Worm (Caenorhabditis elegans) whole organism, L4 larva: ENCODE results near the gene W02B3.4.

Source experiments
- T26A8.4 ChIP-seq: fragments of 200-800 bp; sonication (Bioruptor generic); IDR thresholded peaks from 2 replicates; pipeline ENCODE4 v1.3.6; 2022; ENCODE audit warnings: missing genetic modification characterization, missing compliant biosample characterization
- Y75B8A.6 ChIP-seq: fragments of 200-800 bp; sonication (Bioruptor generic); IDR thresholded peaks from 2 replicates; pipeline ENCODE4 v1.3.6; 2022; ENCODE audit warnings: missing genetic modification reagents, missing genetic modification characterization, missing compliant biosample characterization
- ama-1 ChIP-seq: fragments of 150-350 bp; optimal IDR thresholded peaks from 2 replicates; lab custom pipeline; 2014; ENCODE audit warnings: inconsistent platforms, mixed read lengths
- daf-12 ChIP-seq: fragments of 150-350 bp; optimal IDR thresholded peaks from 2 replicates; lab custom pipeline; 2014; ENCODE audit warnings: missing biosample characterization, missing genetic modification reagents, missing genetic modification characterization
- egl-27 ChIP-seq: sonication (generic microtip); optimal IDR thresholded peaks from 3 replicates; lab custom pipeline; 2017; ENCODE audit warnings: missing biosample characterization, missing genetic modification reagents, missing genetic modification characterization
- lin-38 ChIP-seq: fragments of 200-800 bp; sonication (Bioruptor generic); IDR thresholded peaks from 2 replicates; pipeline ENCODE4 v1.3.6; 2022; ENCODE audit warnings: missing genetic modification reagents, missing genetic modification characterization, missing compliant biosample characterization
- pha-4 ChIP-seq, 2 experiments: fragments of 150-350 bp in 1 of 2; fragments of 200-800 bp in 1 of 2; sonication (Bioruptor generic) in 1 of 2; IDR thresholded peaks in 1 of 2; optimal IDR thresholded peaks in 1 of 2; 2 replicates each; pipeline versions ENCODE4 v1.3.6 to Lab custom; 2014 to 2022; ENCODE audit warnings: missing genetic modification characterization in 2 of 2, missing genetic modification reagents in 2 of 2, missing biosample characterization in 1 of 2, missing compliant biosample characterization in 1 of 2
- snpc-4 ChIP-seq: fragments of 150-350 bp; optimal IDR thresholded peaks from 2 replicates; lab custom pipeline; 2014; ENCODE audit warnings: missing biosample characterization, missing genetic modification characterization
- zag-1 ChIP-seq: fragments of 150-350 bp; optimal IDR thresholded peaks from 2 replicates; lab custom pipeline; 2014; ENCODE audit warnings: missing biosample characterization, missing genetic modification characterization
- ztf-11 ChIP-seq: fragments of 150-350 bp; optimal IDR thresholded peaks from 2 replicates; lab custom pipeline; 2014; ENCODE audit warnings: missing biosample characterization, missing genetic modification characterization

DNA sequence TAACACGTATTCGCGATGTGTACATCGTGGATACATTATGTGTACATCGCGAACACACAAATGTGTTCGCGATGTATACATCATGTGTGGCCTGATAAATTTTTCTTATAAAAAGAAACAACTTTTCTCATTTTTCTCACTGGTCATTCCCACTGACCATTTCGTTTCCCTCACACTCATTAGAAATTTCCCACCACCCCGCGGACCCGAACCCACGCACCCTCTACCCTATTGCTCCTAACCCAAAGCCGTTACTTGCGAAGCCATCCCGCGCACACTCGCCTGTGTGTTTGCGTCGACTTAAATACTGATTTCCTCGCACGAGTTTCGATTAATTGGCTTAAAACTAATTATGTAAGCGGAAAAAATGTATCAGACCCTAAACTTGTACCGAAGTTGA is 15.6 kb upstream of the W02B3.4 start:
- 0 out of 2 replicates have a peak, but pooled peaks have one; percentile 58 for TF ChIP-seq T26A8.4
- TF ChIP-seq Y75B8A.6 (GFP tag; lab: Robert Waterston, UW): 0 out of 2 replicates have a peak, but pooled peaks have one; percentile 49
- TF ChIP-seq egl-27 (tag; lab: Kevin White, UChicago): no peak
- no peak for TF ChIP-seq daf-12 (tag; lab: Kevin White, UChicago)
- TF ChIP-seq pha-4 (GFP tag; IDR thresholded peaks at IDR 0.05; lab: Robert Waterston, UW): peak; percentile 83
- no peak for TF ChIP-seq pha-4 (tag; optimal IDR thresholded peaks at IDR 0.05; lab: Kevin White, UChicago)
- no peak for TF ChIP-seq ztf-11 (tag; lab: Kevin White, UChicago)
- no peak for TF ChIP-seq ama-1 (lab: Kevin White, UChicago)
- peak; percentile 78 for TF ChIP-seq lin-38 (GFP tag; lab: Robert Waterston, UW)
- no peak for TF ChIP-seq snpc-4 (tag; lab: Kevin White, UChicago)
- TF ChIP-seq zag-1 (tag; lab: Kevin White, UChicago): no peak
